Fruit fly (Drosophila melanogaster) whole organism, pupa: ENCODE data around the gene CG12448.

ENCODE experiments used
- CG13204 ChIP-seq: fragments of 200-800 bp; sonication (Bioruptor generic); optimal IDR thresholded peaks from 2 replicates; lab custom pipeline; 2018; ENCODE audit warnings: missing biosample characterization, mild to moderate bottlenecking, missing genetic modification characterization, moderate library complexity
- CG14655 ChIP-seq: fragments of 200-800 bp; sonication (Bioruptor generic); optimal IDR thresholded peaks from 3 replicates; lab custom pipeline; 2017; ENCODE audit warnings: mild to moderate bottlenecking, missing biosample characterization, missing genetic modification reagents, missing genetic modification characterization
- CG17806 ChIP-seq: fragments of 200-800 bp; sonication (Bioruptor generic); optimal IDR thresholded peaks from 2 replicates; lab custom pipeline; 2018; ENCODE audit warnings: missing biosample characterization, mild to moderate bottlenecking, missing genetic modification characterization, moderate library complexity
- CG8159 ChIP-seq: fragments of 200-800 bp; sonication (Bioruptor generic); optimal IDR thresholded peaks from 3 replicates; lab custom pipeline; 2018; ENCODE audit warnings: missing biosample characterization, mild to moderate bottlenecking, missing genetic modification characterization, moderate library complexity
- CG8301 ChIP-seq: fragments of 200-800 bp; sonication (Bioruptor generic); optimal IDR thresholded peaks from 2 replicates; lab custom pipeline; 2018; ENCODE audit warnings: missing biosample characterization, mild to moderate bottlenecking, missing genetic modification characterization
- CG9948 ChIP-seq: fragments of 200-800 bp; sonication (Bioruptor generic); optimal IDR thresholded peaks from 2 replicates; lab custom pipeline; 2018; ENCODE audit warnings: missing biosample characterization, mild to moderate bottlenecking, missing genetic modification characterization, moderate library complexity
- EcR ChIP-seq: fragments of 200-800 bp; sonication (Bioruptor generic); optimal IDR thresholded peaks from 3 replicates; lab custom pipeline; 2019; ENCODE audit warnings: missing biosample characterization, missing genetic modification characterization, mild to moderate bottlenecking, moderate library complexity, missing genetic modification reagents
- fd96Ca ChIP-seq: fragments of 200-800 bp; sonication (Bioruptor generic); IDR thresholded peaks from 3 replicates; pipeline ENCODE4 v1.3.6; 2022; ENCODE audit warnings: missing biosample characterization, missing genetic modification characterization
- gl ChIP-seq: fragments of 200-800 bp; sonication (Bioruptor generic); optimal IDR thresholded peaks from 2 replicates; lab custom pipeline; 2018; ENCODE audit warnings: missing biosample characterization, mild to moderate bottlenecking, missing genetic modification characterization
- rn ChIP-seq: fragments of 200-800 bp; sonication (Bioruptor generic); IDR thresholded peaks from 2 replicates; pipeline ENCODE4 v1.3.6; 2022; ENCODE audit warnings: missing biosample characterization, missing genetic modification characterization

DNA sequence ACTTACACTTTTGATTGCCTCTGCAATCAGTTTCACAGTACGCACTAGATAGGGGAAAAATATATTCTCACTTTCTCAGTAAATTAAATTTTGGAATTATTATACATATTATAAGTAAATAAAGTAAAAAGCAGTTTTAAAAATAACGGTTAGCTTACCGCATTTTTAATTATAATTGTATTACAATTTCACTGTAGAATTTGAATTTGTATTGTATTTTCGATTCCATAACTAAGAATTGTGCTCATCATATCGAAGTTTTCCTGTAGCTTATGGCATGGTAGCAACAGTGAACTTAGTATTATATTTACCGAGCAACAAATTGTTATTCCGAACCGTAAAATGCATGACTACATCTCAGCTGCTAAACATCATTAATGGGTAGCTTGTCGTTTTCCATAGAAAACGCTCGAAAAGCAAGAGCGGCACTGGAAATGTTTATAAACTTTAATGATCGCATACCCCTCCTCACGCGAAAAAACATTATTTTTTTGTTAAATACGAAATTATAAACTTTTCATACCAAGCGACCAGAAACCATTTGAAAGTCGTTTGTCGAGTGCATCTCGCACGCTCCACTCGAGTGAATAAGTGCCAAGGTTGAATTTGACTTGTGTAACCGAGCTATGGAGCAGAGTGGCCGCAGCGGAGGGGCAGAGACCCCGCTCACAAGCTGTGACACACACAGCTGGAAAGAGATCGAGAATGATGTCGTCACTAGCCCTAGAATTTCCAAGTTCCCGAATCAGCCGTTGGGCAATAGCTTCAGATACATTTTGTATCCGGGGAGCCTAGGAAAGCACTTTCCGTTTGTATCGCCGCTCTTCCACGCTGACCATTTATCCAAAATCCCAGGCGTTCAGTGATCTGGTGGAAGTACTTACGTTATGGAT is 29.0 kb upstream of the CG12448 start:
- TF ChIP-seq CG9948 (tag; lab: Kevin White, UChicago) (peak; percentile 69), CG17806 (peak; percentile 54), EcR (GFP tag; lab: Kevin White, UChicago) (no peak), gl (tag; lab: Kevin White, UChicago) (no peak), fd96Ca (GFP tag; lab: Robert Waterston, UW) (peak; percentile 53; the same call in 2 of the 3 replicates), CG8159 (peak; percentile 74), CG8301 (tag; lab: Kevin White, UChicago) (peak; percentile 66), CG14655 (peak; percentile 53), rn (no peak), CG13204 (GFP tag; lab: Kevin White, UChicago) (no peak)
